Worm (Caenorhabditis elegans): ENCODE results near the gene srw-91.

srw-91 gene

DNA sequence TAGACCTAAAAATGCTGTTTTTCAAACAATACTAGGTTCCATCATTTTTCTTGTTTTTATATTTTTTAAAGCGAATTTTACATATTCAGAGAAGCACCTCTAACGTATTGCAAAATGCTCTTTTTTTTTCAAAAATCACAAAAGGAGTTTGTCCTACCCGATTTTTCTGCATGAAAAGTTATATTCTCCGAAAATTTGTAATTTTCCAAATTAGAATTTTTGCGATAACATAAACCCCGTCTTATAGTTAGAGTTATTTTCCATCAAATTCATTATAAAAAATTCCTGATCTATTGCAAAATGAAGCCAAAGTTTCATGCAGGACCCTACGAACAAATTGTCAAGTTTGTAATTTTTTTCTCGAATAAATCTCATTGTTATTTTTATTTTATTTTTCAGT is 27.8 kb upstream of the srw-91 start, which contains the start of gene srw-99:
srw-99 (plus strand) TSS at position 301 of the 400 bp plus-strand sequence.
- TF ChIP-seq aptf-3 (GFP tag; IDR thresholded peaks at IDR 0.05) (no peak), nhr-179 (tag; optimal IDR thresholded peaks at IDR 0.05) (no peak), rcor-1 (GFP tag; IDR thresholded peaks at IDR 0.05) (no peak), cebp-1 (GFP tag; IDR thresholded peaks at IDR 0.05) (no peak), cebp-1 (tag; optimal IDR thresholded peaks at IDR 0.05) (no peak), nhr-120 (GFP tag; IDR thresholded peaks at IDR 0.05) (no peak), nfya-1 (tag; optimal IDR thresholded peaks at IDR 0.05; ENCODE audit: borderline replicate concordance, insufficient read depth) (no peak), tlf-1 (GFP tag; optimal IDR thresholded peaks at IDR 0.05) (no peak), tbp1 (GFP tag; optimal IDR thresholded peaks at IDR 0.05) (no peak)

DNA sequence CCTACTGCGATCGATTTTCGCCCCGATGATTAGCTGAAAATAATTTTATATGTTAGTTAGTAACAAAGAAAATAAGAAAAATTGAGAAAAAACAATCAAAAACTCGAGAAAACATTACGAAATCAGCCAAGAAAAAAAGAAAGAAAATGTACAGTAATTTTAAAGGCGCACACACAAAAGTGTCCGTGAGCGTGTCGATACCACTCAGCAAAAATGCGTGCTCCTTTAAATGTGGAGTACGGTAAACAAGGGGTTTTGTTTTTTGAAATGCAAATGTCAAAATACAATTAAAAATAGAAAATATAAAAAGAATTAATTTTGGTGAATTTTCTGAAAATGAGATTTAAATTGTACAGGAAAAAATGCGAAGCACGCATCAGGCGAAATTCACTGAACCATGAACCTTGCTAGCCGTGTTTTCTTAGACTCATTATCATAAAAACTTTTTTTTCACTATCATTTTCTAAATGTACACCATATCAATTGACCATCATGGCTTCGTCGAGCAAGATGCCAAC is 21.0 kb upstream of the srw-91 start, which contains the start of gene srw-90:
srw-90 (plus strand) TSS at position 468 of the 518 bp plus-strand sequence.
- TF ChIP-seq xnd-1 (tag; optimal IDR thresholded peaks at IDR 0.05), result peak; percentile 45
- TF ChIP-seq hmg-20 (GFP tag; IDR thresholded peaks at IDR 0.05), result no peak
- TF ChIP-seq let-526 (GFP tag; IDR thresholded peaks at IDR 0.05), result no peak
- peak; percentile 72 for TF ChIP-seq madf-6 (GFP tag; IDR thresholded peaks at IDR 0.05)
- no peak for TF ChIP-seq Y53G8AR.9 (GFP tag; conservative IDR thresholded peaks at IDR 0.05)
- no peak for TF ChIP-seq tbx-9 (tag; optimal IDR thresholded peaks at IDR 0.05; ENCODE audit: borderline replicate concordance)
- TF ChIP-seq F33H1.4 (GFP tag; IDR thresholded peaks at IDR 0.05), result peak; percentile 73
- TF ChIP-seq lsl-1 (GFP tag; optimal IDR thresholded peaks at IDR 0.05), result peak; percentile 85

DNA sequence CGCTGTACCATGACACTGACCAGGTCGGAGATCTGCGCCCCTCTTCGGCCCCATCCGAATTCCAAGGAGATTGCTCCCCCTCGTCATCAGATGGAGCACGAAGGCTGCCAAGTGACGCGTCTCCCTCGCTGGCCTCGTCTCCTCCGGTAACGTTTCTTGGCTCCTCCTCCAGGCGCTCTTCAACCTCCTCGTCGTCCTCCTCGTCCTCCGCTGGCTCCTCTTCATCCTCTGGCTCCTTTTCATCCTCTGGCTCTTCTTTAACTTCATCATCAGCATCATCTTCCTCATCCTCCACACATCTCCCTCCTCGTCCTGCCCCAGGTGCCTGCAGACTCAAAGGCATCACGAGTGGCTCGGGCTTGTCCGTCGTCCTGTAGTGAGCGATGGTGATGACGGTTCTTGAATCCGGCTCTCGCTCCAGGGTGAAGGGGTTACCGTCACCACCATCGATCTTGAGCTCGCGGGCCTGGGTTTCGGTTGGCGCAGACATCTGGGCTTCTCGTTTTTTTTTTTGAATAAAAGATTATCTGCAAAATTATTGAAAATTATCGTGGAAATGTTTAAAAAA is 18.6 kb upstream of the srw-91 start:
- TF ChIP-seq egrh-3 (GFP tag; IDR thresholded peaks at IDR 0.05), result peak; percentile 78
- no peak for TF ChIP-seq ztf-3 (GFP tag; optimal IDR thresholded peaks at IDR 0.05)
- TF ChIP-seq sptf-2 (GFP tag; optimal IDR thresholded peaks at IDR 0.05), result no peak
- 0 out of 2 replicates have a peak, but pooled peaks have one; percentile 25 for TF ChIP-seq attf-6 (GFP tag; IDR thresholded peaks at IDR 0.05)
- TF ChIP-seq tbx-9 (tag; optimal IDR thresholded peaks at IDR 0.05; ENCODE audit: borderline replicate concordance), result no peak
- no peak for TF ChIP-seq let-526 (GFP tag; IDR thresholded peaks at IDR 0.05)
- TF ChIP-seq ceh-27 (GFP tag; optimal IDR thresholded peaks at IDR 0.05), result no peak
- TF ChIP-seq zfh-2 (GFP tag; conservative IDR thresholded peaks at IDR 0.05), result peak; percentile 89
- no peak for TF ChIP-seq repo-1 (tag; optimal IDR thresholded peaks at IDR 0.05)
- TF ChIP-seq K11D2.4 (GFP tag; IDR thresholded peaks at IDR 0.05), result no peak
- no peak for TF ChIP-seq die-1 (tag; optimal IDR thresholded peaks at IDR 0.05)

DNA sequence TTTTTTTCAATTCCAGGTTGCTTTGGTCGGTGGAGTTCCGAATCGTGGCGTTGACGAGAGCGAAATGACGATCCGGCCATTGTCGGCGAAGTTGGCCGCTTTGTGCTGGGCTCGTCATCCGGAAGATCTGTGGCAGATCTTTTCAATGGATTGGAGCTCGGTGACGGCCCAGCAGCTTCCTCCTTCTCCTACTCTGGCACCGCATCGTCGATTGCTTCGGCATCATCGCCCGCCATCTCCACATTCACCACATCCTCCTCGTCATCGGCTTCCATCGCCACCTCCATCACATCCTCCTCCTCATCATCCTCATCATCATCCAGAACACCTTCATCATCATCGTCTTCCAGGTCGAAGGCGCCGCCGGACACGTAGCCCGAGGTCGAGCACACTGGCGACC is 17.7 kb upstream of the srw-91 start:
- no peak for TF ChIP-seq snpc-1.1 (tag; optimal IDR thresholded peaks at IDR 0.05; ENCODE audit: insufficient read depth)
- peak; percentile 49; the same call in 1 of the 2 replicates for TF ChIP-seq egrh-3 (GFP tag; IDR thresholded peaks at IDR 0.05)
- TF ChIP-seq zfh-2 (GFP tag; conservative IDR thresholded peaks at IDR 0.05), result peak; percentile 79

- TF ChIP-seq aptf-3 (GFP tag; IDR thresholded peaks at IDR 0.05) (0 out of 2 replicates have a peak, but pooled peaks have one; percentile 60), aptf-2 (GFP tag; conservative IDR thresholded peaks at IDR 0.05) (peak; percentile 94), hmg-1.2 (GFP tag; IDR thresholded peaks at IDR 0.05) (peak; percentile 65)
Measured at ce11 chrV:1693876-1694275, 13.2 kb upstream of the srw-91 start, which contains the start of gene Y46H3C.7. Gene Y46H3C.7 (minus strand): TSS chrV:1694022.

Data from whole organism, young adult.